Worm (Caenorhabditis elegans) whole organism, young adult: ENCODE data around the gene F01D5.6.

Source experiments
- B0035.1 ChIP-seq: sonication (generic microtip); optimal IDR thresholded peaks from 2 replicates; lab custom pipeline; 2016; ENCODE audit warnings: missing genetic modification characterization, mild to moderate bottlenecking, missing compliant biosample characterization, missing genotype, missing genetic modification reagents
- B0261.1 ChIP-seq: sonication (generic microtip); optimal IDR thresholded peaks from 2 replicates; lab custom pipeline; 2016; ENCODE audit warnings: mild to moderate bottlenecking, missing genetic modification characterization, moderate library complexity, missing compliant biosample characterization
- B0336.3 ChIP-seq: fragments of 200-800 bp; sonication (Bioruptor generic); IDR thresholded peaks from 2 replicates; pipeline ENCODE4 v1.3.6; 2022; ENCODE audit warnings: missing genetic modification characterization, missing compliant biosample characterization
- F22D6.2 ChIP-seq: sonication (generic microtip); optimal IDR thresholded peaks from 2 replicates; lab custom pipeline; 2016; ENCODE audit warnings: mild to moderate bottlenecking, missing genetic modification characterization, missing compliant biosample characterization
- F39B2.1 ChIP-seq: fragments of 200-800 bp; sonication (Bioruptor generic); IDR thresholded peaks from 2 replicates; pipeline ENCODE4 v1.3.6; 2022; ENCODE audit warnings: missing genetic modification reagents, missing genetic modification characterization, missing compliant biosample characterization
- F49E8.2 ChIP-seq: sonication (generic microtip); optimal IDR thresholded peaks from 3 replicates; lab custom pipeline; 2017; ENCODE audit warnings: missing genetic modification characterization, mild to moderate bottlenecking, missing compliant biosample characterization, antibody characterized with exemption, moderate library complexity; ENCODE audit not compliant: insufficient read depth
- F57C9.4 ChIP-seq: sonication (generic microtip); optimal IDR thresholded peaks from 2 replicates; lab custom pipeline; 2017; ENCODE audit warnings: mild to moderate bottlenecking, missing genetic modification characterization, missing compliant biosample characterization
- K12H6.12 ChIP-seq: fragments of 200-800 bp; sonication (Bioruptor generic); optimal IDR thresholded peaks from 2 replicates; lab custom pipeline; 2018; ENCODE audit warnings: mild to moderate bottlenecking, missing genetic modification characterization, missing compliant biosample characterization
- T07F8.4 ChIP-seq: sonication (generic microtip); optimal IDR thresholded peaks from 2 replicates; lab custom pipeline; 2016; ENCODE audit warnings: mild to moderate bottlenecking, missing genetic modification characterization, moderate library complexity, missing compliant biosample characterization
- T26A5.8 ChIP-seq: sonication (generic microtip); optimal IDR thresholded peaks from 2 replicates; lab custom pipeline; 2016; ENCODE audit warnings: missing genetic modification characterization, missing compliant biosample characterization
- Y53G8AR.9 ChIP-seq: fragments of 200-800 bp; sonication (Bioruptor generic); conservative IDR thresholded peaks from 2 replicates; pipeline ENCODE4 v1.3.6; 2022; ENCODE audit warnings: missing genetic modification reagents, missing genetic modification characterization, missing compliant biosample characterization
- Y79H2A.3 ChIP-seq: fragments of 200-800 bp; sonication (Bioruptor generic); conservative IDR thresholded peaks from 2 replicates; pipeline ENCODE4 v1.3.6; 2022; ENCODE audit warnings: missing genetic modification reagents, missing genetic modification characterization, missing compliant biosample characterization
- akir-1 ChIP-seq: fragments of 200-800 bp; sonication (Bioruptor generic); optimal IDR thresholded peaks from 2 replicates; lab custom pipeline; 2018; ENCODE audit warnings: mild to moderate bottlenecking, missing genetic modification characterization, moderate library complexity, missing compliant biosample characterization
- aptf-3 ChIP-seq: fragments of 200-800 bp; sonication (Bioruptor generic); IDR thresholded peaks from 2 replicates; pipeline ENCODE4 v1.3.6; 2022; ENCODE audit warnings: missing genetic modification characterization, missing compliant biosample characterization
- athp-1 ChIP-seq: sonication (generic microtip); optimal IDR thresholded peaks from 2 replicates; lab custom pipeline; 2017; ENCODE audit warnings: mild to moderate bottlenecking, missing genetic modification characterization, missing compliant biosample characterization
- attf-3 ChIP-seq: fragments of 200-800 bp; sonication (Bioruptor generic); conservative IDR thresholded peaks from 2 replicates; pipeline ENCODE4 v1.3.6; 2022; ENCODE audit warnings: missing genetic modification reagents, missing genetic modification characterization, missing compliant biosample characterization
- attf-5 ChIP-seq: fragments of 200-800 bp; sonication (Bioruptor generic); optimal IDR thresholded peaks from 2 replicates; lab custom pipeline; 2018; ENCODE audit warnings: mild to moderate bottlenecking, missing genetic modification characterization, missing compliant biosample characterization
- ccch-3 ChIP-seq: fragments of 200-800 bp; sonication (Bioruptor generic); optimal IDR thresholded peaks from 2 replicates; lab custom pipeline; 2018; ENCODE audit warnings: mild to moderate bottlenecking, missing genetic modification characterization, missing compliant biosample characterization
- cebp-2 ChIP-seq: fragments of 200-800 bp; sonication (Bioruptor generic); IDR thresholded peaks from 2 replicates; pipeline ENCODE4 v1.3.6; 2022; ENCODE audit warnings: missing genetic modification characterization, missing compliant biosample characterization
- ceh-100 ChIP-seq: fragments of 200-800 bp; sonication (Bioruptor generic); IDR thresholded peaks from 2 replicates; pipeline ENCODE4 v1.3.6; 2022; ENCODE audit warnings: missing genetic modification reagents, missing genetic modification characterization, missing compliant biosample characterization
- ceh-40 ChIP-seq: fragments of 200-800 bp; sonication (Bioruptor generic); IDR thresholded peaks from 2 replicates; pipeline ENCODE4 v1.3.6; 2022; ENCODE audit warnings: missing genetic modification characterization, missing compliant biosample characterization
- chd-7 ChIP-seq: sonication (generic microtip); optimal IDR thresholded peaks from 2 replicates; lab custom pipeline; 2016; ENCODE audit warnings: mild to moderate bottlenecking, missing genetic modification characterization, moderate library complexity, missing compliant biosample characterization
- dox-1 ChIP-seq: fragments of 200-800 bp; sonication (Bioruptor generic); IDR thresholded peaks from 2 replicates; pipeline ENCODE4 v1.3.6; 2022; ENCODE audit warnings: missing genetic modification reagents, missing genetic modification characterization, missing compliant biosample characterization
- dpff-1 ChIP-seq: sonication (generic microtip); optimal IDR thresholded peaks from 2 replicates; lab custom pipeline; 2017; ENCODE audit warnings: mild to moderate bottlenecking, missing genetic modification characterization, missing compliant biosample characterization
- dpl-1 ChIP-seq: fragments of 150-350 bp; optimal IDR thresholded peaks from 2 replicates; lab custom pipeline; 2014; ENCODE audit warnings: missing biosample characterization, missing genetic modification reagents, missing genetic modification characterization
- efl-1 ChIP-seq: fragments of 150-350 bp; optimal IDR thresholded peaks from 2 replicates; lab custom pipeline; 2014; ENCODE audit warnings: missing biosample characterization, missing genetic modification reagents, missing genetic modification characterization
- egl-18 ChIP-seq: fragments of 200-800 bp; sonication (Bioruptor generic); IDR thresholded peaks from 2 replicates; pipeline ENCODE4 v1.3.6; 2022; ENCODE audit warnings: missing genetic modification reagents, missing genetic modification characterization, missing compliant biosample characterization
- ekl-4 ChIP-seq: fragments of 200-800 bp; sonication (Bioruptor generic); IDR thresholded peaks from 2 replicates; pipeline ENCODE4 v1.3.6; 2022; ENCODE audit warnings: missing genetic modification reagents, missing genetic modification characterization, missing compliant biosample characterization
- fkh-3 ChIP-seq: sonication (generic microtip); optimal IDR thresholded peaks from 2 replicates; lab custom pipeline; 2016; ENCODE audit warnings: mild to moderate bottlenecking, missing genetic modification characterization, missing compliant biosample characterization
- gei-17 ChIP-seq: fragments of 200-800 bp; sonication (Bioruptor generic); optimal IDR thresholded peaks from 2 replicates; lab custom pipeline; 2018; ENCODE audit warnings: mild to moderate bottlenecking, missing genetic modification characterization, missing compliant biosample characterization
- hmg-1.2 ChIP-seq: fragments of 200-800 bp; sonication (Bioruptor generic); IDR thresholded peaks from 2 replicates; pipeline ENCODE4 v1.3.6; 2022; ENCODE audit warnings: missing genetic modification reagents, missing genetic modification characterization, missing compliant biosample characterization
- hrde-1 ChIP-seq: sonication (generic microtip); optimal IDR thresholded peaks from 2 replicates; lab custom pipeline; 2016; ENCODE audit warnings: missing genetic modification characterization, mild to moderate bottlenecking, missing compliant biosample characterization, moderate library complexity, missing genotype, missing genetic modification reagents, borderline replicate concordance
- lir-1 ChIP-seq: fragments of 200-800 bp; sonication (Bioruptor generic); conservative IDR thresholded peaks from 2 replicates; pipeline ENCODE4 v1.3.6; 2022; ENCODE audit warnings: missing genetic modification reagents, missing genetic modification characterization, missing compliant biosample characterization
- lsy-27 ChIP-seq: sonication (generic microtip); optimal IDR thresholded peaks from 2 replicates; lab custom pipeline; 2017; ENCODE audit warnings: missing genetic modification characterization, mild to moderate bottlenecking, missing compliant biosample characterization, antibody characterized with exemption, missing genotype, borderline replicate concordance; ENCODE audit not compliant: insufficient read depth
- madf-6 ChIP-seq: fragments of 200-800 bp; sonication (Bioruptor generic); IDR thresholded peaks from 2 replicates; pipeline ENCODE4 v1.3.6; 2022; ENCODE audit warnings: missing genetic modification reagents, missing genetic modification characterization, missing compliant biosample characterization
- mcd-1 ChIP-seq: fragments of 200-800 bp; sonication (Bioruptor generic); IDR thresholded peaks from 2 replicates; pipeline ENCODE4 v1.3.6; 2022; ENCODE audit warnings: missing genetic modification reagents, missing genetic modification characterization, missing compliant biosample characterization
- mel-28 ChIP-seq: sonication (generic microtip); optimal IDR thresholded peaks from 2 replicates; lab custom pipeline; 2016; ENCODE audit warnings: borderline replicate concordance, mild to moderate bottlenecking, missing genetic modification characterization, missing compliant biosample characterization
- nfya-1 ChIP-seq: sonication (generic microtip); optimal IDR thresholded peaks from 2 replicates; lab custom pipeline; 2017; ENCODE audit warnings: antibody characterized with exemption, missing compliant biosample characterization, missing genetic modification characterization, borderline replicate concordance; ENCODE audit not compliant: insufficient read depth
- nhr-120 ChIP-seq: fragments of 200-800 bp; sonication (Bioruptor generic); IDR thresholded peaks from 2 replicates; pipeline ENCODE4 v1.3.6; 2022; ENCODE audit warnings: missing genetic modification characterization, missing compliant biosample characterization
- pbrm-1 ChIP-seq: fragments of 200-800 bp; sonication (Bioruptor generic); IDR thresholded peaks from 2 replicates; pipeline ENCODE4 v1.3.6; 2022; ENCODE audit warnings: missing genetic modification reagents, missing genetic modification characterization, missing compliant biosample characterization
- rec-8 ChIP-seq, 2 experiments: sonication (generic microtip); optimal IDR thresholded peaks; 2 replicates each; lab custom pipeline; 2016; ENCODE audit warnings: mild to moderate bottlenecking in 2 of 2, missing genetic modification characterization in 2 of 2, missing genetic modification reagents in 2 of 2, missing genotype in 2 of 2, missing biosample characterization in 1 of 2, missing compliant biosample characterization in 1 of 2, moderate library complexity in 1 of 2
- sptf-2 ChIP-seq: fragments of 200-800 bp; sonication (Bioruptor generic); optimal IDR thresholded peaks from 2 replicates; lab custom pipeline; 2018; ENCODE audit warnings: mild to moderate bottlenecking, missing genetic modification characterization, missing compliant biosample characterization
- tbx-9 ChIP-seq: sonication (generic microtip); optimal IDR thresholded peaks from 2 replicates; lab custom pipeline; 2016; ENCODE audit warnings: borderline replicate concordance, missing genetic modification characterization, inconsistent platforms, missing compliant biosample characterization
- unc-130 ChIP-seq: sonication (generic microtip); optimal IDR thresholded peaks from 2 replicates; lab custom pipeline; 2016; ENCODE audit warnings: missing genetic modification reagents, missing genetic modification characterization, missing compliant biosample characterization
- ztf-22 ChIP-seq: fragments of 200-800 bp; sonication (Bioruptor generic); optimal IDR thresholded peaks from 2 replicates; lab custom pipeline; 2018; ENCODE audit warnings: mild to moderate bottlenecking, missing genetic modification characterization, moderate library complexity, missing compliant biosample characterization
- ztf-25 ChIP-seq: fragments of 200-800 bp; sonication (Bioruptor generic); IDR thresholded peaks from 2 replicates; pipeline ENCODE4 v1.3.6; 2022; ENCODE audit warnings: missing genetic modification reagents, missing genetic modification characterization, missing compliant biosample characterization
- ztf-28 ChIP-seq: fragments of 200-800 bp; sonication (Bioruptor generic); IDR thresholded peaks from 2 replicates; pipeline ENCODE4 v1.3.6; 2022; ENCODE audit warnings: missing genetic modification reagents, missing genetic modification characterization, missing compliant biosample characterization
- ztf-3 ChIP-seq: fragments of 200-800 bp; sonication (Bioruptor generic); optimal IDR thresholded peaks from 2 replicates; lab custom pipeline; 2018; ENCODE audit warnings: mild to moderate bottlenecking, missing genetic modification characterization, missing compliant biosample characterization

F01D5.6 gene

DNA sequence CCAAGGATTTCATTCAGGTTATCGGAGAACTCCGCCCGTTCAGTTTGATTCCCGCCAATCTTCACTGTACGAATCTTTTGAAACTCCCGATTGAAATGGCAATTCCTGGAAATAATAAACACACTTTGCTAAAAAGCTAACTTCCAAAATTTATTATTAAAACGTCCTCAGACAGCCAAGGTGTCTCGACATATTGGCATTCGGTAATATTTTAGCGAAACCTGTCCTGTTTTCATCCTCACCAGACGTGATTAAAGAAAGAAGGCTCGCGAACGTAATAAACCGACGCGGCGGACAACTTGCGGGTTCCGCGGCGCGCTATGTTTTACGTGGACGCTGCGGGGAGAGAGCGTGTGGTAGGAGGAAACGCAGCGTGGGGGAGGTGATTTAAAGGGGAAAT, 11.9 kb downstream of the F01D5.6 start (continued):
- peak; percentile 42 for TF ChIP-seq hrde-1 (tag; lab: Kevin White, UChicago)
- TF ChIP-seq ekl-4 (GFP tag; lab: Robert Waterston, UW): peak; percentile 87
- TF ChIP-seq ccch-3 (GFP tag; lab: Kevin White, UChicago): no peak
- no peak for TF ChIP-seq nfya-1 (tag; lab: Kevin White, UChicago)
- TF ChIP-seq nhr-120 (GFP tag; lab: Robert Waterston, UW): no peak
- TF ChIP-seq ztf-3 (GFP tag; lab: Kevin White, UChicago): peak; percentile 43
- peak; percentile 37 for TF ChIP-seq B0035.1 (tag; lab: Kevin White, UChicago)
- no peak for TF ChIP-seq cebp-2
- peak; percentile 46 for TF ChIP-seq sptf-2 (GFP tag; lab: Kevin White, UChicago)
- TF ChIP-seq hmg-1.2 (GFP tag; lab: Robert Waterston, UW): peak; percentile 100
- TF ChIP-seq F39B2.1 (GFP tag; lab: Robert Waterston, UW): no peak
- TF ChIP-seq F57C9.4 (tag; lab: Kevin White, UChicago): peak; percentile 32
- peak; percentile 62 for TF ChIP-seq Y53G8AR.9
- TF ChIP-seq lir-1 (GFP tag; lab: Robert Waterston, UW): no peak
- TF ChIP-seq egl-18 (GFP tag; lab: Robert Waterston, UW): no peak
- peak; percentile 14 for TF ChIP-seq tbx-9 (tag; lab: Kevin White, UChicago)
- peak; percentile 64 for TF ChIP-seq athp-1
- no peak for TF ChIP-seq ztf-22 (GFP tag; lab: Kevin White, UChicago)
- TF ChIP-seq dpl-1 (GFP tag; lab: Kevin White, UChicago): peak; percentile 3
- TF ChIP-seq madf-6: peak; percentile 91
- TF ChIP-seq lsy-27: peak; percentile 1
- peak; percentile 80 for TF ChIP-seq ceh-100 (GFP tag; lab: Robert Waterston, UW)
- TF ChIP-seq ceh-40 (GFP tag; lab: Robert Waterston, UW): no peak
- peak; percentile 92 for TF ChIP-seq mcd-1 (GFP tag; lab: Robert Waterston, UW)
- TF ChIP-seq mel-28 (tag; lab: Kevin White, UChicago): no peak
- TF ChIP-seq aptf-3 (GFP tag; lab: Robert Waterston, UW): no peak
- peak; percentile 39 for TF ChIP-seq T07F8.4 (tag; lab: Kevin White, UChicago)
- no peak for TF ChIP-seq attf-3
- TF ChIP-seq dpff-1 (tag; lab: Kevin White, UChicago): peak; percentile 89
- peak; percentile 31 for TF ChIP-seq K12H6.12
- peak; percentile 81 for TF ChIP-seq gei-17 (GFP tag; lab: Kevin White, UChicago)
- TF ChIP-seq efl-1 (GFP tag; lab: Kevin White, UChicago): peak; percentile 44
- peak; percentile 54 for TF ChIP-seq F22D6.2 (tag; lab: Kevin White, UChicago)
- TF ChIP-seq attf-5 (GFP tag; lab: Kevin White, UChicago): peak; percentile 12
- peak; percentile 28 for TF ChIP-seq fkh-3
- peak; percentile 62; the same call in 1 of the 2 replicates for TF ChIP-seq Y79H2A.3 (GFP tag; lab: Robert Waterston, UW)
- TF ChIP-seq akir-1: peak; percentile 52
- TF ChIP-seq ztf-25 (GFP tag; lab: Robert Waterston, UW): no peak
- TF ChIP-seq T26A5.8 (tag; lab: Kevin White, UChicago): peak; percentile 78
- TF ChIP-seq chd-7 (tag; lab: Kevin White, UChicago): peak; percentile 75
- peak; percentile 95 for TF ChIP-seq dox-1 (GFP tag; lab: Robert Waterston, UW)
- peak; percentile 6 to 28 for TF ChIP-seq rec-8 (tag; optimal IDR thresholded peaks at IDR 0.05; lab: Kevin White, UChicago)
- TF ChIP-seq ztf-28 (GFP tag; lab: Robert Waterston, UW): no peak
- TF ChIP-seq F49E8.2 (tag; lab: Kevin White, UChicago): peak; percentile 88
- TF ChIP-seq B0261.1 (tag; lab: Kevin White, UChicago): peak; percentile 36
- TF ChIP-seq unc-130: peak; percentile 60
- TF ChIP-seq B0336.3 (GFP tag; lab: Robert Waterston, UW): peak; percentile 93
- TF ChIP-seq pbrm-1 (GFP tag; lab: Robert Waterston, UW): peak; percentile 97
